Fruit fly (Drosophila melanogaster): Measurements from ENCODE around the gene Rac1.

Gene Rac1

DNA sequence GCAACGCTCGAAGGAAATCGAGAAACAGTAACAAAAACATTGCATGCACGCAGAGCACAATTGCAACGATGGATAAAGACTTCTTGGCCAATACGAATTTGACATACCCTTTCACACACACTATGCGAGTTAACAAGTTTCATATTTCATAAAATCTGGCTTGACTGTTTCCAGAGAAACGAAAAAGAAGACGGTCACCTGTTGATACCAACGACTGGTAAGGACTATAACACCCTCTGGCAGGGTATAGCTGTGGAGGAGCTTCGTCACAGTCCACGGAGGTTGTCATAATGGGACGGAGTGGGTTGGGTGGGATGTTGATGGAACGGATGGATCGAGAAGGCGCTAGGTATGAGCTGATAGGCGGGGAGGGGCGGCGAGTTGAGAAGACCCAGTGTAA, 45.8 kb upstream of the Rac1 start (continued):
- no peak for TF ChIP-seq dm (GFP tag; optimal IDR thresholded peaks at IDR 0.05)
- 0 out of 2 replicates have a peak, but pooled peaks have one; percentile 29 for TF ChIP-seq Ptx1 (GFP tag; IDR thresholded peaks at IDR 0.05)
- no peak for TF ChIP-seq gcm (GFP tag; optimal IDR thresholded peaks at IDR 0.05)
- no peak for TF ChIP-seq Myb (GFP tag; optimal IDR thresholded peaks at IDR 0.05)
- TF ChIP-seq sr (GFP tag; IDR thresholded peaks at IDR 0.05), result no peak
- TF ChIP-seq trem (tag; optimal IDR thresholded peaks at IDR 0.05), result no peak
- no peak for TF ChIP-seq hb (GFP tag; IDR thresholded peaks at IDR 0.05; ENCODE audit: partially characterized antibody)
- TF ChIP-seq Hmr (GFP tag; optimal IDR thresholded peaks at IDR 0.05), result no peak
- TF ChIP-seq ci (GFP tag; IDR thresholded peaks at IDR 0.05), result peak; percentile 54; the same call in 1 of the 3 replicates
- no peak for TF ChIP-seq hbn (GFP tag; IDR thresholded peaks at IDR 0.05; ENCODE audit: partially characterized antibody)
- TF ChIP-seq tll (GFP tag; optimal IDR thresholded peaks at IDR 0.05), result no peak
- TF ChIP-seq chinmo (GFP tag; IDR thresholded peaks at IDR 0.05; ENCODE audit: partially characterized antibody), result no peak
- TF ChIP-seq tio (GFP tag; optimal IDR thresholded peaks at IDR 0.05), result no peak
- no peak for TF ChIP-seq inv (GFP tag; IDR thresholded peaks at IDR 0.05; ENCODE audit: partially characterized antibody)
- TF ChIP-seq CG18619 (GFP tag; optimal IDR thresholded peaks at IDR 0.05), result no peak
- TF ChIP-seq CG2199 (GFP tag; IDR thresholded peaks at IDR 0.05), result no peak
- no peak for TF ChIP-seq schlank (tag; optimal IDR thresholded peaks at IDR 0.05)
- TF ChIP-seq CG1233 (GFP tag; optimal IDR thresholded peaks at IDR 0.05), result no peak
- no peak for TF ChIP-seq HmgZ (tag; optimal IDR thresholded peaks at IDR 0.05)
- no peak for TF ChIP-seq CG17829 (tag; optimal IDR thresholded peaks at IDR 0.05)
- no peak for TF ChIP-seq Lhr (GFP tag; optimal IDR thresholded peaks at IDR 0.05)
- no peak for TF ChIP-seq nerfin-2 (GFP tag; IDR thresholded peaks at IDR 0.05; ENCODE audit: partially characterized antibody)
- no peak for TF ChIP-seq Dip3 (GFP tag; optimal IDR thresholded peaks at IDR 0.05)
- TF ChIP-seq CG11695 (GFP tag; IDR thresholded peaks at IDR 0.05), result no peak
- TF ChIP-seq yki (optimal IDR thresholded peaks at IDR 0.05), result no peak
- TF ChIP-seq insv (GFP tag; optimal IDR thresholded peaks at IDR 0.05), result no peak
- no peak for TF ChIP-seq CG14965 (GFP tag; optimal IDR thresholded peaks at IDR 0.05; ENCODE audit: borderline replicate concordance)
- TF ChIP-seq CG32767 (GFP tag; IDR thresholded peaks at IDR 0.05), result no peak
- no peak for TF ChIP-seq CG17612 (GFP tag; IDR thresholded peaks at IDR 0.05)
- TF ChIP-seq dati (GFP tag; IDR thresholded peaks at IDR 0.05), result no peak
- no peak for TF ChIP-seq CG6765 (GFP tag; optimal IDR thresholded peaks at IDR 0.05)
- no peak for TF ChIP-seq Dref (GFP tag; IDR thresholded peaks at IDR 0.05)

dm6 chr3L:1346956-1347587, 44.6 kb upstream of the Rac1 start:
- TF ChIP-seq CG12942 (GFP tag; optimal IDR thresholded peaks at IDR 0.05), result no peak
- no peak for TF ChIP-seq wor (GFP tag; IDR thresholded peaks at IDR 0.05)
- 0 out of 2 replicates have a peak, but pooled peaks have one; percentile 19 for TF ChIP-seq crol (GFP tag; IDR thresholded peaks at IDR 0.05)
- TF ChIP-seq Ets65A (GFP tag), result peak; percentile 76
- TF ChIP-seq CG6175 (GFP tag; IDR thresholded peaks at IDR 0.05), result 0 out of 3 replicates have a peak, but pooled peaks have one; percentile 14
- TF ChIP-seq CG4328 (GFP tag; optimal IDR thresholded peaks at IDR 0.05), result no peak
- TF ChIP-seq tll (GFP tag; optimal IDR thresholded peaks at IDR 0.05), result no peak
- peak; percentile 44 for TF ChIP-seq CG10543 (GFP tag; optimal IDR thresholded peaks at IDR 0.05)
- TF ChIP-seq ttk (GFP tag; IDR thresholded peaks at IDR 0.05), result no peak
- peak; percentile 17; the same call in 1 of the 2 replicates for TF ChIP-seq Scr (GFP tag; IDR thresholded peaks at IDR 0.05; ENCODE audit: partially characterized antibody)
- TF ChIP-seq sc (optimal IDR thresholded peaks at IDR 0.05), result no peak
- TF ChIP-seq sc (GFP tag; optimal IDR thresholded peaks at IDR 0.05), result no peak
- TF ChIP-seq HmgZ (tag; optimal IDR thresholded peaks at IDR 0.05), result no peak
- TF ChIP-seq CG11398 (GFP tag; optimal IDR thresholded peaks at IDR 0.05), result no peak
- TF ChIP-seq CG17385 (GFP tag; optimal IDR thresholded peaks at IDR 0.05), result no peak
- no peak for TF ChIP-seq Lim3 (GFP tag; IDR thresholded peaks at IDR 0.05)
- TF ChIP-seq CG1792 (GFP tag; optimal IDR thresholded peaks at IDR 0.05), result no peak
- TF ChIP-seq gcm (GFP tag; optimal IDR thresholded peaks at IDR 0.05), result peak; percentile 68
- peak; percentile 44 for TF ChIP-seq grn (GFP tag; optimal IDR thresholded peaks at IDR 0.05)
- TF ChIP-seq exex (tag; optimal IDR thresholded peaks at IDR 0.05), result peak; percentile 42
- TF ChIP-seq Med (GFP tag), result peak; percentile 70
- no peak for TF ChIP-seq h (optimal IDR thresholded peaks at IDR 0.05)
- TF ChIP-seq CG10267 (tag; optimal IDR thresholded peaks at IDR 0.05), result no peak

Measured in whole organism, embryonic.